Fruit fly (Drosophila melanogaster): ENCODE results near the gene AdamTS-A.

The AdamTS-A gene

DNA sequence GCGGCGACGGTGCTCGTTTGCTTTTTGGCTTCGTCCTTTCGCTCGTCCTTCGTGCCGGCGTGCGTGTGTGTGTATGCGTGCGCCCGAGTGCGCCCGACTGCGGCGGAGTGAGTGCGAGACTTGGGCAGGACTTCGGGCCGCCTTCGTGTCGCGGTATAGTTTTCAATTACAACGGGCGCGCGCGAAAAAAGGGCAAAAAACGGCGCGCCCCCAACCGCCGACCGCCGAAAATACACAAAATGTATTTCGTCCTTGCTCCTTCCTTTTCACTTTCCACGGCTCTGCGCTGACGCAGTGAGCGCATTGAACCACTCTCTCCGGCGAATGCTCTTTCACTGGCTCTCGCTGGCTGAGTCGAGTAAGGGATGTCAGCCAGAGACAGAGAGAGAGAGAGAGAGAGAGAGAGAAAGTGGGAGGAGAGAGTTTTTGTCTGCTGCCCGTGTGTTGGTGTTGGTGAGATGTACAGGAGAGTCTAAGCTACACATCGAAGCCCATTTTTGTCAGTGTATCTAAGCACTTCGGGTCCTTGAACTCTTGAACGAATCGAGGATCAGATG is 55.5 kb downstream of the AdamTS-A start (continued):
- TF ChIP-seq scrt (GFP tag; optimal IDR thresholded peaks at IDR 0.05) (no peak), CG4617 (GFP tag; optimal IDR thresholded peaks at IDR 0.05; ENCODE audit: borderline replicate concordance) (no peak), sens (GFP tag) (peak; percentile 69), CG14050 (GFP tag; IDR thresholded peaks at IDR 0.05) (no peak), Hr3 (GFP tag; optimal IDR thresholded peaks at IDR 0.05) (no peak), fd96Cb (tag; optimal IDR thresholded peaks at IDR 0.05) (no peak), onecut (GFP tag; IDR thresholded peaks at IDR 0.05) (0 out of 2 replicates have a peak, but pooled peaks have one; percentile 21), run (tag; optimal IDR thresholded peaks at IDR 0.05) (no peak), B-H1 (GFP tag; IDR thresholded peaks at IDR 0.05) (no peak), CG9797 (GFP tag; optimal IDR thresholded peaks at IDR 0.05) (no peak), CG2875 (GFP tag; optimal IDR thresholded peaks at IDR 0.05) (no peak), E2f1 (GFP tag; IDR thresholded peaks at IDR 0.05) (no peak), Atf-2 (GFP tag; optimal IDR thresholded peaks at IDR 0.05) (no peak), trem (tag; optimal IDR thresholded peaks at IDR 0.05) (no peak), knrl (GFP tag; IDR thresholded peaks at IDR 0.05; ENCODE audit: partially characterized antibody) (no peak), Hmr (GFP tag; optimal IDR thresholded peaks at IDR 0.05) (no peak), stwl (tag; optimal IDR thresholded peaks at IDR 0.05) (no peak), ham (GFP tag; IDR thresholded peaks at IDR 0.05) (no peak), CG17328 (GFP tag; IDR thresholded peaks at IDR 0.05) (peak; percentile 15; the same call in 1 of the 2 replicates), nerfin-2 (GFP tag; IDR thresholded peaks at IDR 0.05; ENCODE audit: partially characterized antibody) (no peak), CoRest (tag; optimal IDR thresholded peaks at IDR 0.05) (no peak), repo (GFP tag; optimal IDR thresholded peaks at IDR 0.05) (no peak), dpn (GFP tag; optimal IDR thresholded peaks at IDR 0.05) (no peak), CG5953 (GFP tag; IDR thresholded peaks at IDR 0.05) (0 out of 2 replicates have a peak, but pooled peaks have one; percentile 12), CG10209 (GFP tag; optimal IDR thresholded peaks at IDR 0.05) (no peak), yki (optimal IDR thresholded peaks at IDR 0.05) (peak; percentile 94), bcd (GFP tag; optimal IDR thresholded peaks at IDR 0.05) (no peak), bowl (GFP tag; IDR thresholded peaks at IDR 0.05) (no peak), p53 (GFP tag; optimal IDR thresholded peaks at IDR 0.05) (no peak), CG1603 (tag; optimal IDR thresholded peaks at IDR 0.05) (no peak), tx (GFP tag; optimal IDR thresholded peaks at IDR 0.05) (no peak), corto (GFP tag; optimal IDR thresholded peaks at IDR 0.05) (no peak), ap (GFP tag; IDR thresholded peaks at IDR 0.05) (no peak), sim (GFP tag; IDR thresholded peaks at IDR 0.05) (no peak), lilli (GFP tag; optimal IDR thresholded peaks at IDR 0.05) (no peak), CG6272 (GFP tag; IDR thresholded peaks at IDR 0.05) (no peak), dimm (GFP tag; IDR thresholded peaks at IDR 0.05) (no peak), nmo (GFP tag; optimal IDR thresholded peaks at IDR 0.05) (no peak), otp (GFP tag; IDR thresholded peaks at IDR 0.05) (no peak), Oaz (GFP tag; IDR thresholded peaks at IDR 0.05) (no peak), fd64A (GFP tag; optimal IDR thresholded peaks at IDR 0.05) (no peak), unc-4 (GFP tag; IDR thresholded peaks at IDR 0.05; ENCODE audit: partially characterized antibody) (peak; percentile 22; the same call in 1 of the 2 replicates), PHDP (tag; optimal IDR thresholded peaks at IDR 0.05) (no peak), CG11695 (GFP tag; IDR thresholded peaks at IDR 0.05) (0 out of 3 replicates have a peak, but pooled peaks have one; percentile 53), fd3F (GFP tag; optimal IDR thresholded peaks at IDR 0.05) (no peak), NFAT (GFP tag; IDR thresholded peaks at IDR 0.05) (no peak), CG16815 (GFP tag; optimal IDR thresholded peaks at IDR 0.05) (no peak), ara (GFP tag; IDR thresholded peaks at IDR 0.05) (no peak), Rfx (GFP tag; IDR thresholded peaks at IDR 0.05) (no peak), esg (GFP tag; conservative IDR thresholded peaks at IDR 0.05) (no peak), CG4360 (GFP tag; IDR thresholded peaks at IDR 0.05) (no peak; the same call in 1 of the 2 replicates), Mad (GFP tag; optimal IDR thresholded peaks at IDR 0.05) (no peak)

Data from whole organism, embryonic.